Worm (Caenorhabditis elegans) whole organism, L1 larva: ENCODE data around the gene hira-1.
A peak's percentile ranks its signal among the peaks of the same experiment; 100 is the strongest.

Source experiments
- Y116A8C.19 ChIP-seq: sonication (generic microtip); optimal IDR thresholded peaks from 2 replicates; lab custom pipeline; 2016; ENCODE audit warnings: missing compliant biosample characterization, missing genetic modification characterization, borderline replicate concordance
- aha-1 ChIP-seq: fragments of 150-350 bp; optimal IDR thresholded peaks from 2 replicates; lab custom pipeline; 2014; ENCODE audit warnings: missing biosample characterization, missing genetic modification characterization
- alr-1 ChIP-seq: fragments of 200-800 bp; sonication (Bioruptor generic); optimal IDR thresholded peaks from 2 replicates; lab custom pipeline; 2018; ENCODE audit warnings: borderline replicate concordance, mild to moderate bottlenecking, missing genetic modification characterization, missing compliant biosample characterization
- aly-2 ChIP-seq: fragments of 150-350 bp; optimal IDR thresholded peaks from 2 replicates; lab custom pipeline; 2014; ENCODE audit warnings: missing biosample characterization, missing genetic modification characterization
- ama-1 ChIP-seq: fragments of 150-350 bp; optimal IDR thresholded peaks from 2 replicates; lab custom pipeline; 2014
- blmp-1 ChIP-seq: fragments of 150-350 bp; optimal IDR thresholded peaks from 2 replicates; lab custom pipeline; 2014; ENCODE audit warnings: missing biosample characterization, missing genetic modification characterization
- ceh-82 ChIP-seq, 3 experiments: fragments of 150-350 bp in 1 of 3; sonication (generic microtip) in 2 of 3; optimal IDR thresholded peaks; 2 replicates each; lab custom pipeline; 2014 to 2017; ENCODE audit warnings: missing biosample characterization in 3 of 3, missing genetic modification characterization in 3 of 3
- ces-1 ChIP-seq: fragments of 150-350 bp; optimal IDR thresholded peaks from 2 replicates; lab custom pipeline; 2014; ENCODE audit warnings: missing biosample characterization, missing genetic modification reagents, missing genetic modification characterization
- dpl-1 ChIP-seq, 3 experiments: fragments of 150-350 bp in 2 of 3; sonication (generic microtip) in 1 of 3; optimal IDR thresholded peaks; 2 replicates each; lab custom pipeline; 2014 to 2017; ENCODE audit warnings: missing biosample characterization in 3 of 3, missing genetic modification characterization in 3 of 3, missing genetic modification reagents in 3 of 3
- efl-1 ChIP-seq, 4 experiments: fragments of 150-350 bp; optimal IDR thresholded peaks in 3 of 4; peaks in 1 of 4; 1 replicate in 1 of 4; 2 replicates in 3 of 4; lab custom pipeline; 2014; ENCODE audit warnings: missing biosample characterization in 2 of 4, missing genetic modification characterization in 2 of 4, missing genetic modification reagents in 2 of 4
- elt-2 ChIP-seq: sonication (generic microtip); optimal IDR thresholded peaks from 2 replicates; lab custom pipeline; 2016; ENCODE audit warnings: missing genetic modification characterization, mild to moderate bottlenecking, inconsistent platforms, missing compliant biosample characterization, missing genetic modification reagents
- fkh-10 ChIP-seq: sonication (generic microtip); optimal IDR thresholded peaks from 2 replicates; lab custom pipeline; 2017; ENCODE audit warnings: missing biosample characterization, missing genetic modification reagents, missing genetic modification characterization
- fkh-4 ChIP-seq: sonication (generic microtip); optimal IDR thresholded peaks from 2 replicates; lab custom pipeline; 2016; ENCODE audit warnings: missing compliant biosample characterization, missing genetic modification characterization, borderline replicate concordance
- hlh-4 ChIP-seq: sonication (generic microtip); optimal IDR thresholded peaks from 2 replicates; lab custom pipeline; 2016; ENCODE audit warnings: mild to moderate bottlenecking, missing genetic modification characterization, missing compliant biosample characterization
- jun-1 ChIP-seq: fragments of 150-350 bp; optimal IDR thresholded peaks from 2 replicates; lab custom pipeline; 2014; ENCODE audit warnings: missing biosample characterization, missing genetic modification reagents, missing genetic modification characterization
- lin-13 ChIP-seq: fragments of 150-350 bp; optimal IDR thresholded peaks from 2 replicates; lab custom pipeline; 2014; ENCODE audit warnings: missing biosample characterization, missing genetic modification reagents, missing genetic modification characterization
- lin-39 ChIP-seq: fragments of 150-350 bp; optimal IDR thresholded peaks from 2 replicates; lab custom pipeline; 2014; ENCODE audit warnings: missing biosample characterization, missing genetic modification reagents, missing genetic modification characterization
- lsy-2 ChIP-seq, 2 experiments: fragments of 150-350 bp; optimal IDR thresholded peaks; 2 replicates each; lab custom pipeline; 2014; ENCODE audit warnings: missing biosample characterization in 2 of 2, missing genetic modification characterization in 2 of 2
- mab-9 ChIP-seq: fragments of 200-800 bp; sonication (Bioruptor generic); IDR thresholded peaks from 2 replicates; pipeline ENCODE4 v1.3.6; 2022; ENCODE audit warnings: missing genetic modification reagents, missing genetic modification characterization, missing compliant biosample characterization
- mdl-1 ChIP-seq, 2 experiments: fragments of 150-350 bp; optimal IDR thresholded peaks; 2 replicates each; lab custom pipeline; 2014 to 2017; ENCODE audit warnings: missing biosample characterization in 2 of 2, missing genetic modification characterization in 2 of 2, inconsistent platforms in 1 of 2
- mef-2 ChIP-seq: fragments of 150-350 bp; optimal IDR thresholded peaks from 2 replicates; lab custom pipeline; 2014; ENCODE audit warnings: missing biosample characterization, missing genetic modification characterization
- nhr-11 ChIP-seq: fragments of 150-350 bp; optimal IDR thresholded peaks from 2 replicates; lab custom pipeline; 2014; ENCODE audit warnings: missing biosample characterization, missing genetic modification characterization
- nhr-12 ChIP-seq: sonication (generic microtip); optimal IDR thresholded peaks from 2 replicates; lab custom pipeline; 2017; ENCODE audit warnings: missing biosample characterization, missing genetic modification characterization
- nhr-19 ChIP-seq: fragments of 200-800 bp; sonication (Bioruptor generic); conservative IDR thresholded peaks from 2 replicates; pipeline ENCODE4 v1.3.6; 2022; ENCODE audit warnings: missing genetic modification characterization, missing compliant biosample characterization
- nhr-237 ChIP-seq: fragments of 150-350 bp; optimal IDR thresholded peaks from 2 replicates; lab custom pipeline; 2014; ENCODE audit warnings: missing biosample characterization, missing genetic modification characterization
- nhr-28 ChIP-seq: fragments of 150-350 bp; optimal IDR thresholded peaks from 2 replicates; lab custom pipeline; 2014; ENCODE audit warnings: missing biosample characterization, missing genetic modification characterization
- nhr-71 ChIP-seq: sonication (generic microtip); optimal IDR thresholded peaks from 2 replicates; lab custom pipeline; 2016; ENCODE audit warnings: mild to moderate bottlenecking, missing genetic modification characterization, moderate library complexity, missing compliant biosample characterization
- nhr-76 ChIP-seq: sonication (generic microtip); optimal IDR thresholded peaks from 2 replicates; lab custom pipeline; 2017; ENCODE audit warnings: missing biosample characterization, missing genetic modification characterization
- nhr-84 ChIP-seq: sonication (generic microtip); optimal IDR thresholded peaks from 2 replicates; lab custom pipeline; 2017; ENCODE audit warnings: missing biosample characterization, missing genetic modification characterization
- nhr-85 ChIP-seq: sonication (generic microtip); peaks from one replicate; lab custom pipeline; 2016; ENCODE audit warnings: missing genetic modification characterization, inconsistent platforms, missing compliant biosample characterization
- nhr-90 ChIP-seq: sonication (generic microtip); optimal IDR thresholded peaks from 2 replicates; lab custom pipeline; 2016; ENCODE audit warnings: mild to moderate bottlenecking, missing genetic modification characterization, missing compliant biosample characterization; ENCODE audit not compliant: poor library complexity
- pax-3 ChIP-seq: fragments of 200-800 bp; sonication (Bioruptor generic); optimal IDR thresholded peaks from 2 replicates; lab custom pipeline; 2018; ENCODE audit warnings: mild to moderate bottlenecking, missing genetic modification characterization, moderate library complexity, missing compliant biosample characterization
- pqm-1 ChIP-seq: sonication (generic microtip); optimal IDR thresholded peaks from 3 replicates; lab custom pipeline; 2017; ENCODE audit warnings: missing biosample characterization, missing genetic modification characterization
- sox-4 ChIP-seq: sonication (generic microtip); optimal IDR thresholded peaks from 2 replicates; lab custom pipeline; 2016; ENCODE audit warnings: missing genetic modification characterization, missing compliant biosample characterization
- sptf-1 ChIP-seq: fragments of 150-350 bp; optimal IDR thresholded peaks from 2 replicates; lab custom pipeline; 2014; ENCODE audit warnings: missing biosample characterization, missing genetic modification characterization
- swsn-7 ChIP-seq: sonication (generic microtip); optimal IDR thresholded peaks from 2 replicates; lab custom pipeline; 2016; ENCODE audit warnings: missing genetic modification characterization, missing compliant biosample characterization
- tbx-2 ChIP-seq: sonication (generic microtip); optimal IDR thresholded peaks from 2 replicates; lab custom pipeline; 2016; ENCODE audit warnings: missing genetic modification characterization, missing compliant biosample characterization
- tlp-1 ChIP-seq: fragments of 150-350 bp; optimal IDR thresholded peaks from 2 replicates; lab custom pipeline; 2014; ENCODE audit warnings: missing biosample characterization, missing genetic modification characterization
- unc-30 ChIP-seq: sonication (generic microtip); optimal IDR thresholded peaks from 2 replicates; lab custom pipeline; 2017; ENCODE audit warnings: missing biosample characterization, missing genetic modification characterization
- unc-98 ChIP-seq: fragments of 200-800 bp; sonication (Bioruptor generic); IDR thresholded peaks from 2 replicates; pipeline ENCODE4 v1.3.6; 2022; ENCODE audit warnings: missing genetic modification characterization, missing compliant biosample characterization
- zag-1 ChIP-seq: fragments of 150-350 bp; optimal IDR thresholded peaks from 2 replicates; lab custom pipeline; 2014; ENCODE audit warnings: missing biosample characterization, missing genetic modification characterization
- zip-4 ChIP-seq: fragments of 200-800 bp; sonication (Bioruptor generic); optimal IDR thresholded peaks from 2 replicates; lab custom pipeline; 2018; ENCODE audit warnings: mild to moderate bottlenecking, missing genetic modification characterization, moderate library complexity, missing compliant biosample characterization

Gene hira-1

DNA sequence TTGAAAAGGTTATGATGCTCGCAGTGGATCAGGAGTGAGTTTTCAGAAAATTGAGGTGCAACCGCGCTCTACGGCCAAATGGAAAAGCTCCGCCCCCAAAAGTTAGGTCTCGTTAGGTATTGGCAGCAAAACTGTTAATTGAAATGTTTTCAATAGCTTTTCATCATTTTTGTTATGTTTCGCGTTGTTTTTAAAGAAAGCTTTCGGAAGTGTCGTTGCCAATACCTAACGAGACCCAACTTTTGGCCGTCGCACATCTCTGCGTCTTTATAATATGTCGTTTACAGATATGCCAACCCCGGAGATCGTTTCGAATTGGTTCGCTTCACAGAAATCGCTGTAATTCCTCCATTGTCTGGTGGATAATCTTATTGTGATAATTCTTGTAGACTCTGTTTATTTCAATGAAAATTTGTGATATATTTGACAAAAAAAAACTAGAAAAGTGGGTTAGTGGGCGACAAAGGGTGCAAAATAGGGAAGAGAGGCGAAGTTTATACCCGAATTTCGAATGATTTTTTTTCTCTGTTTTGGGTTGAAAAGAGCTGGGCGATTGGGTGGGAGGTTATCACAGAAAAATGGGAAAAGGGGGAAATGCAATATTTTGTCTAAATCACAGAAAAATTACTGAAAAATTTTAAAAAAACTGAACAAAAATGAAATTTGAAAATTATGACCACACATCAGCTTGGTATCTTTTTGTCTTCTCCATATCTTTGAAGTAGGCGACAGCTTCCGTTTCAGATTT is 5.5 kb downstream of the hira-1 start:
- TF ChIP-seq nhr-28 (tag; lab: Kevin White, UChicago) (no peak), nhr-76 (tag; lab: Kevin White, UChicago) (no peak), nhr-237 (tag; lab: Kevin White, UChicago) (no peak), nhr-84 (tag; lab: Kevin White, UChicago) (no peak), ceh-82 (tag; optimal IDR thresholded peaks at IDR 0.05; lab: Kevin White, UChicago) (no peak), pax-3 (tag; lab: Kevin White, UChicago) (no peak), sox-4 (tag; lab: Kevin White, UChicago) (no peak), pqm-1 (tag; lab: Kevin White, UChicago) (no peak), ama-1 (lab: Kevin White, UChicago) (peak; percentile 21), sptf-1 (tag; lab: Kevin White, UChicago) (no peak), nhr-19 (GFP tag; lab: Robert Waterston, UW) (no peak), nhr-11 (tag; lab: Kevin White, UChicago) (no peak), aly-2 (tag; lab: Kevin White, UChicago) (peak; percentile 65), lin-13 (GFP tag; lab: Kevin White, UChicago) (no peak), mef-2 (tag; lab: Kevin White, UChicago) (no peak), ces-1 (no peak), lsy-2 (tag; optimal IDR thresholded peaks at IDR 0.05; lab: Kevin White, UChicago) (no peak), nhr-85 (tag; lab: Kevin White, UChicago) (peak; percentile 62), tbx-2 (tag; lab: Kevin White, UChicago) (no peak), lin-39 (tag; lab: Kevin White, UChicago) (no peak), nhr-90 (tag; lab: Kevin White, UChicago) (no peak), unc-98 (GFP tag; lab: Robert Waterston, UW) (no peak), unc-30 (no peak), efl-1 (optimal IDR thresholded peaks at IDR 0.05; lab: Kevin White, UChicago) (peak in 1 of 2 experiments; percentile 0), efl-1 (GFP tag; optimal IDR thresholded peaks at IDR 0.05 in 1 of 2; lab: Kevin White, UChicago) (no peak), Y116A8C.19 (tag; lab: Kevin White, UChicago) (no peak), aha-1 (tag; lab: Kevin White, UChicago) (no peak), hlh-4 (tag; lab: Kevin White, UChicago) (no peak), fkh-10 (GFP tag; lab: Kevin White, UChicago) (no peak), jun-1 (tag; lab: Kevin White, UChicago) (no peak), swsn-7 (tag; lab: Kevin White, UChicago) (no peak), mdl-1 (tag; optimal IDR thresholded peaks at IDR 0.05; lab: Kevin White, UChicago) (no peak), mab-9 (GFP tag; lab: Robert Waterston, UW) (no peak), alr-1 (tag; lab: Kevin White, UChicago) (no peak), zag-1 (tag; lab: Kevin White, UChicago) (no peak), nhr-12 (tag; lab: Kevin White, UChicago) (no peak), zip-4 (GFP tag; lab: Kevin White, UChicago) (no peak), fkh-4 (tag; lab: Kevin White, UChicago) (no peak), nhr-71 (tag; lab: Kevin White, UChicago) (peak; percentile 13), dpl-1 (GFP tag; optimal IDR thresholded peaks at IDR 0.05; lab: Kevin White, UChicago) (no peak), blmp-1 (no peak), tlp-1 (tag; lab: Kevin White, UChicago) (no peak), elt-2 (tag; lab: Kevin White, UChicago) (peak; percentile 5)
